Fruit fly (Drosophila melanogaster): ENCODE data around the gene CG5376.

Gene CG5376

DNA sequence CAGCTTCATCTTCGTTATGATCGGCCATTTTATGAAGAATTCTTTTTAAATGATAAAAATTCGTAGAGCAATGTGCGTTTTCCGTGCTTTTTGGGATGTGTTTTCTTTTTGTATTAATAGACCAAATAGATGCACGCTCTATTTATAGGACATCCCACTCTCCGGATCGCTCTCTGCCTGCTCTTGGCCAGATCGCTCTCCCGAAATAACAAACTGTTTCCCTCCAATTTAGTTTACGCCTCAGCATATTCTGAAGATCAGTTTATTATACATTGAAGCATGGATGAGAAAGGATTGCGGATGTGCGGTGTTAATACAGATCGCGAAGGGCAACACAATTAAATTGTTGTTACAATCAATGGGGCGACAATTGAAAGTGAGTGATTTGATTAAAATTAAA lies at the start of gene CG5376:
Gene CG5376, minus strand, starts transcription at position 101 of the 400 bp plus-strand sequence.
- no peak for TF ChIP-seq CG8319 (GFP tag; optimal IDR thresholded peaks at IDR 0.05)
- no peak for TF ChIP-seq CG15336 (GFP tag; IDR thresholded peaks at IDR 0.05)
- no peak for TF ChIP-seq CG31627 (GFP tag; optimal IDR thresholded peaks at IDR 0.05)
- TF ChIP-seq Blimp-1 (GFP tag; optimal IDR thresholded peaks at IDR 0.05), result no peak
- TF ChIP-seq Hr4 (GFP tag; optimal IDR thresholded peaks at IDR 0.05), result no peak
- no peak for TF ChIP-seq achi (GFP tag; optimal IDR thresholded peaks at IDR 0.05)
- no peak for TF ChIP-seq CG9139 (GFP tag; optimal IDR thresholded peaks at IDR 0.05)
- no peak for TF ChIP-seq cyc (GFP tag; optimal IDR thresholded peaks at IDR 0.05)
- no peak for TF ChIP-seq CG7368 (GFP tag; optimal IDR thresholded peaks at IDR 0.05)
- TF ChIP-seq CG3032 (tag; optimal IDR thresholded peaks at IDR 0.05), result no peak
- TF ChIP-seq Eip93F (GFP tag; optimal IDR thresholded peaks at IDR 0.05), result no peak
- TF ChIP-seq Gug (GFP tag; IDR thresholded peaks at IDR 0.05), result no peak
- no peak for TF ChIP-seq Smox (GFP tag; optimal IDR thresholded peaks at IDR 0.05)
- TF ChIP-seq CG6163 (GFP tag; IDR thresholded peaks at IDR 0.05), result no peak
- no peak for TF ChIP-seq Eip75B (GFP tag; optimal IDR thresholded peaks at IDR 0.05)

DNA sequence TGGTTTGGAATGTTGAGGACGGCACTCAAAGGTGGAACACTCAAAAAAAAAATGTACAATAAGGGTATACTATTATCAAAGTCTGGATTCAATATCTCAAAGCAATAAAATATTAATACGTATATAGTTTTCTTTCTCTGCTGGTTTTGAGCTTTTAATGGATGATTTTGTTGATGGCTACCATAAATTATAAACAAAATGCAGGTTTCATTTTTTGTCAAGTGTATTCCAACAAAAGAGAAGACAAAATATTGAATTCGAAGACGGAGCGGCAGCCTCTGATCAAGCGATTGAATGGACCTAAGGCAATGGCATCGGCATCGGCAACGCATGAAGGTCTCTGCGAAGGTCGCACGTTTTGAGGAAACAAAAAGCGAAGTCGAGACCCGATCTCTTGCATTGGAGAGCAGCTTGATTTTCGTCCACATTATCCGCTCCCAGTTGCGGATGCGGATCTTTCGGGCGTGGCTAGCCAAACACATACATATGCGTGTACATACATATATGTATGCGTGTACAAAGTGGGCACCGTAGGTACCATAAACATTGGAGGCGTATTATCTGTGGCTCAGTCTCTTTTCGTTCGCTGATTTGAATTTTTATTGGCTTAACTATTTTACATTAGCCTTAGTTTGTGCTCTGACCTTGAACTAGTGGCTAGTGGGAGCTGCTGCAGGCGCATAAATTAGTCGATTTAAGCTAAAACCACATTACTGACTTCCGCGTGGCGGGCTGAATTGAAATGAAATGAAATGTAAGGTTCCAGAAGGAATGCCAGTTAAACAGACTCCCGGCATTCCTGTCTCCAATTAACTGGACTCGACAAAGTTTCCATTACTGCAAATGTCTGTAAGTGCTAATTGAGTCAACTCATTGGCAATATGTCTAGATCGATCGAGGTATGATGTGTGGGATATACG lies 48.0 kb upstream of the CG5376 start:
- TF ChIP-seq lz (GFP tag; optimal IDR thresholded peaks at IDR 0.05), result peak; percentile 32
- TF ChIP-seq CG32006 (GFP tag; optimal IDR thresholded peaks at IDR 0.05), result no peak
- peak; percentile 80 for TF ChIP-seq CG6808 (GFP tag; optimal IDR thresholded peaks at IDR 0.05)
- peak; percentile 85 for TF ChIP-seq Ets96B (tag; optimal IDR thresholded peaks at IDR 0.05)
- no peak for TF ChIP-seq Hr38 (GFP tag; optimal IDR thresholded peaks at IDR 0.05)
- TF ChIP-seq vri (GFP tag; optimal IDR thresholded peaks at IDR 0.05), result peak; percentile 8
- TF ChIP-seq Eip93F (GFP tag; optimal IDR thresholded peaks at IDR 0.05), result no peak
- peak; percentile 46 for TF ChIP-seq net (GFP tag; optimal IDR thresholded peaks at IDR 0.05)
- peak; percentile 71 for TF ChIP-seq achi (GFP tag; optimal IDR thresholded peaks at IDR 0.05)
- peak; percentile 66 for TF ChIP-seq OdsH (GFP tag; optimal IDR thresholded peaks at IDR 0.05)
- peak; percentile 80 for TF ChIP-seq spab (GFP tag; optimal IDR thresholded peaks at IDR 0.05)
- no peak for TF ChIP-seq Gug (GFP tag; IDR thresholded peaks at IDR 0.05)
- peak; percentile 54 for TF ChIP-seq CG11902 (GFP tag; optimal IDR thresholded peaks at IDR 0.05)
- TF ChIP-seq esn (GFP tag; optimal IDR thresholded peaks at IDR 0.05), result peak; percentile 51
- no peak for TF ChIP-seq Ets21C (GFP tag; optimal IDR thresholded peaks at IDR 0.05)
- TF ChIP-seq dsx (GFP tag; optimal IDR thresholded peaks at IDR 0.05; ENCODE audit: poor library complexity, severe bottlenecking), result peak; percentile 79
- TF ChIP-seq acj6 (GFP tag; optimal IDR thresholded peaks at IDR 0.05), result peak; percentile 65
- TF ChIP-seq CG11762 (GFP tag; optimal IDR thresholded peaks at IDR 0.05; ENCODE audit: insufficient read depth), result peak; percentile 58
- peak; percentile 50 for TF ChIP-seq topi (GFP tag; optimal IDR thresholded peaks at IDR 0.05)
- TF ChIP-seq ss (GFP tag; optimal IDR thresholded peaks at IDR 0.05), result peak; percentile 71 to 73
- peak; percentile 32 for TF ChIP-seq CG16779 (tag; optimal IDR thresholded peaks at IDR 0.05)
- peak; percentile 18 for TF ChIP-seq Hr4 (GFP tag; optimal IDR thresholded peaks at IDR 0.05)
- peak; percentile 71 for TF ChIP-seq pdm3 (GFP tag; optimal IDR thresholded peaks at IDR 0.05)
- TF ChIP-seq CG11294 (GFP tag; IDR thresholded peaks at IDR 0.05), result no peak
- TF ChIP-seq cyc (GFP tag; optimal IDR thresholded peaks at IDR 0.05), result peak; percentile 49
- TF ChIP-seq salr (GFP tag; optimal IDR thresholded peaks at IDR 0.05), result peak in 1 of 2 experiments; percentile 66
- TF ChIP-seq Eip78C (GFP tag), result peak; percentile 94
- no peak for TF ChIP-seq Smox (GFP tag; optimal IDR thresholded peaks at IDR 0.05)
- peak; percentile 79 for TF ChIP-seq CG10669 (GFP tag; optimal IDR thresholded peaks at IDR 0.05)
- TF ChIP-seq CG8319 (GFP tag; optimal IDR thresholded peaks at IDR 0.05), result peak; percentile 44
- no peak for TF ChIP-seq Blimp-1 (GFP tag; optimal IDR thresholded peaks at IDR 0.05)
- no peak for TF ChIP-seq dac (GFP tag; optimal IDR thresholded peaks at IDR 0.05)
- no peak for TF ChIP-seq CG8119 (GFP tag; IDR thresholded peaks at IDR 0.05)
- TF ChIP-seq CG31627 (GFP tag; optimal IDR thresholded peaks at IDR 0.05), result peak; percentile 28
- TF ChIP-seq CG8632 (GFP tag; optimal IDR thresholded peaks at IDR 0.05), result peak; percentile 74
- peak; percentile 82 for TF ChIP-seq CG6163 (GFP tag; IDR thresholded peaks at IDR 0.05)
- peak; percentile 57 for TF ChIP-seq Met (GFP tag; optimal IDR thresholded peaks at IDR 0.05)
- peak; percentile 47 for TF ChIP-seq CG9139 (GFP tag; optimal IDR thresholded peaks at IDR 0.05)
- TF ChIP-seq CG1621 (tag; optimal IDR thresholded peaks at IDR 0.05), result peak; percentile 77
- TF ChIP-seq CG7368 (GFP tag; optimal IDR thresholded peaks at IDR 0.05), result peak; percentile 74
- no peak for TF ChIP-seq fkh (GFP tag; optimal IDR thresholded peaks at IDR 0.05)
- TF ChIP-seq svp (GFP tag), result peak; percentile 83
- TF ChIP-seq CG6276 (GFP tag; optimal IDR thresholded peaks at IDR 0.05), result no peak
